Worm (Caenorhabditis elegans): ENCODE measurements around the gene E02C12.10.
"Not testable (repeated sequence)": the region's sequence is repeated elsewhere in the genome, so short reads cannot be mapped to it uniquely, and the experiment has no call there.

ce11 chrV:9379808-9380207 lies 1.6 kb upstream of the E02C12.10 start, which contains the start of gene E02C12.11:
- not testable (repeated sequence) for TF ChIP-seq unc-62 (GFP tag; optimal IDR thresholded peaks at IDR 0.05); lin-13 (tag; optimal IDR thresholded peaks at IDR 0.05); nhr-237 (tag; optimal IDR thresholded peaks at IDR 0.05); bed-3 (GFP tag; optimal IDR thresholded peaks at IDR 0.05); elt-3 (tag; optimal IDR thresholded peaks at IDR 0.05); sem-2 (GFP tag; optimal IDR thresholded peaks at IDR 0.05); snpc-4 (tag; optimal IDR thresholded peaks at IDR 0.05)

All from whole organism, mixed stage, embryonic.